Worm (Caenorhabditis elegans): Measurements from ENCODE around the gene F29F11.20.
"Not testable (repeated sequence)": the region's sequence is repeated elsewhere in the genome, so short reads cannot be mapped to it uniquely, and the experiment has no call there.

Gene F29F11.20

DNA sequence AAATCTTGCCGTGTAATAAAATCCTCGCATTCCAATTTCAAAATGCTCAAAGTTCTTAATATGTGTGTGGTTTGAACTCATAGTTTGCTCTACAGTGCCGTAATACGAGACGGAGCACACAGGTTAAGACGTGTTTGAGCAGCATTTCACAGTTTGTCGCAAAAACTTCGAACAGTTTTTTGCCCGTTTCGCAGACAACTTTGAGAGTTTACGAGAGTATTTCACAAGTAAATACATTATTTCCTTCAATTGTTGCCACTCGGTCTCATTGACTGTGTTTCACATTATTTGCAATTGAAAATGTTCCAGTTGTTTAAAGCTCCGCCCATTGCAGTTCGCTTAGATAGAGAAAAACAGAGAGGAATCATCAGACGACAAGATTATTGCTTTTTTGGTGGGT, at the start of gene F29F11.20:
Gene F29F11.20, plus strand, starts transcription at position 301 of the 400 bp plus-strand sequence.
- TF ChIP-seq unc-39 (tag; optimal IDR thresholded peaks at IDR 0.05) (no peak), ceh-20 (GFP tag; IDR thresholded peaks at IDR 0.05) (no peak), fos-1 (tag; optimal IDR thresholded peaks at IDR 0.05) (no peak), nhr-41 (GFP tag; IDR thresholded peaks at IDR 0.05) (no peak), aha-1 (tag) (no peak), php-3 (GFP tag; IDR thresholded peaks at IDR 0.05) (no peak), tra-1 (GFP tag; IDR thresholded peaks at IDR 0.05) (no peak), egl-43 (GFP tag; IDR thresholded peaks at IDR 0.05) (no peak), F10B5.3 (tag; optimal IDR thresholded peaks at IDR 0.05) (no peak), nhr-6 (tag; optimal IDR thresholded peaks at IDR 0.05) (no peak), lim-7 (GFP tag; IDR thresholded peaks at IDR 0.05) (no peak), mxl-2 (GFP tag; conservative IDR thresholded peaks at IDR 0.05) (no peak), daf-19 (GFP tag; conservative IDR thresholded peaks at IDR 0.05) (no peak), T26A8.4 (GFP tag; IDR thresholded peaks at IDR 0.05) (no peak), fkh-10 (GFP tag; optimal IDR thresholded peaks at IDR 0.05) (no peak), arid-1 (GFP tag; conservative IDR thresholded peaks at IDR 0.05) (no peak), mdl-1 (tag; optimal IDR thresholded peaks at IDR 0.05) (no peak), dmd-6 (GFP tag; IDR thresholded peaks at IDR 0.05) (no peak)

DNA sequence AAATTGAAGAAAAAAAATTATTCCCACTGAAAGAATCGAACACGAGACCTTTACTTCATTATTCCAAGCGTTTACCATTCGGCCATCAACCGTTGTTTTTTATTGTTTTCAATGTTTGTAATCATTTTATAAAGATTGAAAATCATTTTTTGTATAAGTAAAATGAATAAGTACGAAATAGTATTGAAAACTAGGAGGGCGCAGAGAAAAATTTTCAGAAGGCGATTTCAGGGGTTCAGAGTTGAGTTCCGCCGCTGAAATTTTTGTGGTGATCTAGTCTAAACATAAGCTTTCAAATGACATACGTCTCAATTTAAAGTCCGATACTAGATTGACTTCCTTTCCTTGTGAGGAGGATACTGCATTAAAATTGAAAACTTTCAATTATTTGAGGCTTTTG, 49.2 kb upstream of the F29F11.20 start:
- TF ChIP-seq F26F4.8 (GFP tag; conservative IDR thresholded peaks at IDR 0.05), result 0 out of 2 replicates have a peak, but pooled peaks have one; percentile 33
- TF ChIP-seq pha-4 (GFP tag; IDR thresholded peaks at IDR 0.05), result peak; percentile 47; the same call in 1 of the 2 replicates
- TF ChIP-seq pha-4 (tag; optimal IDR thresholded peaks at IDR 0.05), result not testable (repeated sequence)

DNA sequence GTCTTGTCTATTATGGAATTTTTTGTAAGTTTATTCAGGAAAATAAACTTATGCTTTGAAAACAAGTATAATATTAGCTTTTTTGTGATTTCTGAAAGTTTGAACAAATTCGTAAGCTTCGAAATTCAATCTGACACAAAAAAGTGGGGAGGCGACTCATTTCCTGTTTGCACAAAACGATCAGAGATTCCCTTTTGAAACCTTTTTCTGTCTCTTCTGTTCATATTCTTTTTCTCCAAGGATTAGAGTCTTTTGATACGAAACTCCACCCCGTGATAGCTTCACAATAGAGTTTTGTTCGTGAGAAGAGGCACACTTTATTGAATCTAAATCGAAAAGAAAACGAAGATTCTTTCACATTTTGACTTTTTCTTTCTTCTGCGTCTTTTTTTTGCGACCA, 46.7 kb upstream of the F29F11.20 start:
- no peak for TF ChIP-seq madf-9 (GFP tag; conservative IDR thresholded peaks at IDR 0.05)
- TF ChIP-seq Y5F2A.4 (GFP tag; optimal IDR thresholded peaks at IDR 0.05), result no peak
- no peak for TF ChIP-seq snpc-4 (tag; optimal IDR thresholded peaks at IDR 0.05)
- TF ChIP-seq unc-62 (GFP tag; optimal IDR thresholded peaks at IDR 0.05 in 1 of 2), result peak in 1 of 2 experiments; percentile 51
- TF ChIP-seq unc-62 (tag; optimal IDR thresholded peaks at IDR 0.05), result no peak
- no peak for TF ChIP-seq hlh-30 (tag; optimal IDR thresholded peaks at IDR 0.05; ENCODE audit: insufficient read depth)
- peak; percentile 29 for TF ChIP-seq fkh-10 (GFP tag; optimal IDR thresholded peaks at IDR 0.05)
- TF ChIP-seq spr-3 (GFP tag; optimal IDR thresholded peaks at IDR 0.05), result no peak
- no peak for TF ChIP-seq daf-16 (GFP tag; optimal IDR thresholded peaks at IDR 0.05)
- TF ChIP-seq daf-16 (tag; optimal IDR thresholded peaks at IDR 0.05), result no peak
- no peak for TF ChIP-seq hif-1 (tag; optimal IDR thresholded peaks at IDR 0.05)
- TF ChIP-seq egl-43 (GFP tag; IDR thresholded peaks at IDR 0.05), result no peak
- no peak for TF ChIP-seq nhr-48 (tag; optimal IDR thresholded peaks at IDR 0.05)
- TF ChIP-seq nhr-77 (tag; optimal IDR thresholded peaks at IDR 0.05), result no peak
- TF ChIP-seq mdt-29 (GFP tag; IDR thresholded peaks at IDR 0.05), result no peak
- TF ChIP-seq F10B5.3 (tag; optimal IDR thresholded peaks at IDR 0.05), result no peak
- no peak for TF ChIP-seq rbr-2 (tag; optimal IDR thresholded peaks at IDR 0.05)
- peak; percentile 73 for TF ChIP-seq aha-1 (tag)
- no peak for TF ChIP-seq ama-1 (optimal IDR thresholded peaks at IDR 0.05)

DNA sequence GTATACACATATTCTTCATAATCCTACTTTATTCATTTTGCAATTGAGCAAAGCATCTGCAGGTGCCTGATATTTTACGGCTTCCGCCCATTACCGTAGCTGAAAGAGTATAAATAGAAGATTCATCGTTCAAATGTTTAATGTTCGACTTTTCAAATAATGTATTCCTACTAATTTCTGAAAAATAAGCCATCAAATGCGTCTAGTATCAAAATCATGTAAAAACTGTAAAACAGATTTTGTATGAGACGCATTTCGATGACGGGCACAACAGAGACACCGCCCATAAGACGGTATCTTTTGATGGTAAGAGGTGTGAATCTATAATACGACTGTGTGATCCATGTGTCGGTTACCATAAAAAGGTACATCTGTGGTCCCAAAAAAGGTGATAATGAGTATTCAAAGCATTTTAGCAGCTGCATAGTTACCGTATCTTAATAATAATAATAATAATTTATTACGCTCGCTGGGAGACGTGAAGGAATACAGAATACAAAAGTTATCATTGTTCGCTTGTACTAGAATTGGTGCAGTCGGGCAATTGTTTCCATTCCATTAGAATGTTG, 40.6 kb upstream of the F29F11.20 start, which contains the start of the genes C32C4.3 and C32C4.16:
Gene C32C4.3, minus strand, starts transcription at position 101 of the 569 bp plus-strand sequence.
Gene C32C4.16, plus strand, starts transcription at position 519 of the 569 bp plus-strand sequence.
- TF ChIP-seq spr-1 (tag; optimal IDR thresholded peaks at IDR 0.05), result no peak
- no peak for TF ChIP-seq skn-1 (tag; optimal IDR thresholded peaks at IDR 0.05)
- TF ChIP-seq nhr-76 (tag; optimal IDR thresholded peaks at IDR 0.05), result no peak
- TF ChIP-seq spr-3 (GFP tag; optimal IDR thresholded peaks at IDR 0.05), result no peak
- TF ChIP-seq sdz-12 (GFP tag; optimal IDR thresholded peaks at IDR 0.05), result no peak
- TF ChIP-seq Y105C5A.15 (GFP tag; IDR thresholded peaks at IDR 0.05), result no peak
- TF ChIP-seq aha-1 (tag), result no peak
- no peak for TF ChIP-seq ces-1 (GFP tag; optimal IDR thresholded peaks at IDR 0.05)
- TF ChIP-seq nhr-237 (tag; optimal IDR thresholded peaks at IDR 0.05), result no peak
